Worm (Caenorhabditis elegans) whole organism, L4 larva: Measurements from ENCODE around the gene mpk-2.

ENCODE experiments used
- F26F4.8 ChIP-seq: fragments of 200-800 bp; sonication (Bioruptor generic); conservative IDR thresholded peaks from 2 replicates; pipeline ENCODE4 v1.3.6; 2022; ENCODE audit warnings: missing genetic modification characterization, missing compliant biosample characterization
- R02D3.7 ChIP-seq: fragments of 150-350 bp; sonication (generic microtip); optimal IDR thresholded peaks from 3 replicates; lab custom pipeline; 2014; ENCODE audit warnings: missing biosample characterization, missing genetic modification characterization
- T20F7.1 ChIP-seq: fragments of 200-800 bp; sonication (Bioruptor generic); optimal IDR thresholded peaks from 2 replicates; lab custom pipeline; 2018; ENCODE audit warnings: mild to moderate bottlenecking, missing genetic modification characterization, missing compliant biosample characterization
- Y75B8A.6 ChIP-seq: fragments of 200-800 bp; sonication (Bioruptor generic); IDR thresholded peaks from 2 replicates; pipeline ENCODE4 v1.3.6; 2022; ENCODE audit warnings: missing genetic modification reagents, missing genetic modification characterization, missing compliant biosample characterization
- ZK337.2 ChIP-seq: fragments of 200-800 bp; sonication (Bioruptor generic); IDR thresholded peaks from 2 replicates; pipeline ENCODE4 v1.3.6; 2022; ENCODE audit warnings: missing genetic modification reagents, missing genetic modification characterization, missing compliant biosample characterization
- aha-1 ChIP-seq: fragments of 150-350 bp; peaks from one replicate; lab custom pipeline; 2014; ENCODE audit warnings: missing biosample characterization, missing genetic modification characterization
- arid-1 ChIP-seq: fragments of 200-800 bp; sonication (Bioruptor generic); conservative IDR thresholded peaks from 2 replicates; pipeline ENCODE4 v1.3.6; 2022; ENCODE audit warnings: missing genetic modification reagents, missing genetic modification characterization, missing compliant biosample characterization
- ceh-28 ChIP-seq: fragments of 150-350 bp; optimal IDR thresholded peaks from 2 replicates; lab custom pipeline; 2014; ENCODE audit warnings: missing biosample characterization, missing genetic modification reagents, missing genetic modification characterization
- ceh-32 ChIP-seq: sonication (generic microtip); optimal IDR thresholded peaks from 2 replicates; lab custom pipeline; 2016; ENCODE audit warnings: mild to moderate bottlenecking, missing genetic modification characterization, missing compliant biosample characterization; ENCODE audit not compliant: poor library complexity
- ces-1 ChIP-seq: fragments of 150-350 bp; sonication (generic microtip); optimal IDR thresholded peaks from 4 replicates; lab custom pipeline; 2014; ENCODE audit warnings: missing biosample characterization, missing genetic modification reagents, missing genetic modification characterization
- cey-2 ChIP-seq: sonication (generic microtip); optimal IDR thresholded peaks from 3 replicates; lab custom pipeline; 2017; ENCODE audit warnings: missing genetic modification characterization, mild to moderate bottlenecking, missing compliant biosample characterization, antibody characterized with exemption, borderline replicate concordance; ENCODE audit not compliant: insufficient read depth
- daf-12 ChIP-seq: fragments of 150-350 bp; optimal IDR thresholded peaks from 2 replicates; lab custom pipeline; 2014; ENCODE audit warnings: missing biosample characterization, missing genetic modification reagents, missing genetic modification characterization
- daf-16 ChIP-seq, 3 experiments: sonication (generic microtip); optimal IDR thresholded peaks; 2 replicates each; lab custom pipeline; 2016 to 2017; ENCODE audit warnings: missing genetic modification characterization in 3 of 3, missing genetic modification reagents in 3 of 3, mild to moderate bottlenecking in 2 of 3, missing compliant biosample characterization in 2 of 3, missing biosample characterization in 1 of 3, moderate library complexity in 1 of 3
- daf-8 ChIP-seq: fragments of 200-800 bp; sonication (Bioruptor generic); IDR thresholded peaks from 2 replicates; pipeline ENCODE4 v1.3.6; 2022; ENCODE audit warnings: missing genetic modification characterization, missing compliant biosample characterization
- dmd-6 ChIP-seq: fragments of 200-800 bp; sonication (Bioruptor generic); IDR thresholded peaks from 2 replicates; pipeline ENCODE4 v1.3.6; 2022; ENCODE audit warnings: missing genetic modification reagents, missing genetic modification characterization, missing compliant biosample characterization
- dpl-1 ChIP-seq: fragments of 150-350 bp; optimal IDR thresholded peaks from 2 replicates; lab custom pipeline; 2014; ENCODE audit warnings: missing biosample characterization, missing genetic modification reagents, missing genetic modification characterization
- dve-1 ChIP-seq: sonication (generic microtip); optimal IDR thresholded peaks from 2 replicates; lab custom pipeline; 2017; ENCODE audit warnings: antibody characterized with exemption, mild to moderate bottlenecking, missing genetic modification characterization, missing compliant biosample characterization; ENCODE audit not compliant: insufficient read depth
- hif-1 ChIP-seq, 2 experiments: sonication (generic microtip); optimal IDR thresholded peaks; 2 replicates each; lab custom pipeline; 2016 to 2017; ENCODE audit warnings: missing compliant biosample characterization in 2 of 2, missing genetic modification characterization in 2 of 2, missing genetic modification reagents in 2 of 2, missing genotype in 2 of 2, mild to moderate bottlenecking in 1 of 2
- hlh-30 ChIP-seq: sonication (generic microtip); optimal IDR thresholded peaks from 2 replicates; lab custom pipeline; 2017; ENCODE audit warnings: antibody characterized with exemption, mild to moderate bottlenecking, missing genetic modification characterization, missing compliant biosample characterization; ENCODE audit not compliant: insufficient read depth
- hmg-1.1 ChIP-seq: fragments of 200-800 bp; sonication (Bioruptor generic); IDR thresholded peaks from 2 replicates; pipeline ENCODE4 v1.3.6; 2022; ENCODE audit warnings: missing genetic modification reagents, missing genetic modification characterization, missing compliant biosample characterization
- lim-7 ChIP-seq: fragments of 200-800 bp; sonication (Bioruptor generic); IDR thresholded peaks from 2 replicates; pipeline ENCODE4 v1.3.6; 2022; ENCODE audit warnings: missing genetic modification characterization, missing compliant biosample characterization
- lin-15B ChIP-seq: fragments of 150-350 bp; sonication (generic microtip); optimal IDR thresholded peaks from 3 replicates; lab custom pipeline; 2014; ENCODE audit warnings: missing biosample characterization, missing genetic modification characterization
- lir-3 ChIP-seq: sonication (generic microtip); optimal IDR thresholded peaks from 2 replicates; lab custom pipeline; 2016; ENCODE audit warnings: mild to moderate bottlenecking, missing genetic modification characterization, missing compliant biosample characterization
- lsy-2 ChIP-seq, 2 experiments: fragments of 150-350 bp in 1 of 2; sonication (generic microtip) in 1 of 2; optimal IDR thresholded peaks; 2 replicates each; lab custom pipeline; 2014 to 2017; ENCODE audit warnings: missing biosample characterization in 2 of 2, missing genetic modification characterization in 2 of 2
- madf-5 ChIP-seq, 2 experiments: fragments of 200-800 bp; sonication (Bioruptor generic); IDR thresholded peaks; 2 replicates each; pipeline ENCODE4 v1.3.6; 2022; ENCODE audit warnings: missing compliant biosample characterization in 2 of 2, missing genetic modification characterization in 2 of 2
- madf-9 ChIP-seq: fragments of 200-800 bp; sonication (Bioruptor generic); conservative IDR thresholded peaks from 2 replicates; pipeline ENCODE4 v1.3.6; 2022; ENCODE audit warnings: missing genetic modification reagents, missing genetic modification characterization, missing compliant biosample characterization
- mdt-29 ChIP-seq: fragments of 200-800 bp; sonication (Bioruptor generic); IDR thresholded peaks from 2 replicates; pipeline ENCODE4 v1.3.6; 2022; ENCODE audit warnings: missing genetic modification reagents, missing genetic modification characterization, missing compliant biosample characterization
- mes-2 ChIP-seq: sonication (generic microtip); optimal IDR thresholded peaks from 2 replicates; lab custom pipeline; 2016; ENCODE audit warnings: missing genotype, mild to moderate bottlenecking, missing genetic modification characterization, missing compliant biosample characterization; ENCODE audit not compliant: poor library complexity, severe bottlenecking
- nhr-10 ChIP-seq: fragments of 150-350 bp; optimal IDR thresholded peaks from 2 replicates; lab custom pipeline; 2014; ENCODE audit warnings: missing biosample characterization, missing genetic modification characterization
- nhr-102 ChIP-seq: sonication (generic microtip); optimal IDR thresholded peaks from 2 replicates; lab custom pipeline; 2016; ENCODE audit warnings: mild to moderate bottlenecking, missing genetic modification characterization, moderate library complexity, missing compliant biosample characterization
- nhr-25 ChIP-seq: sonication (generic microtip); optimal IDR thresholded peaks from 2 replicates; lab custom pipeline; 2017; ENCODE audit warnings: missing genetic modification characterization, mild to moderate bottlenecking, missing compliant biosample characterization, antibody characterized with exemption, moderate library complexity, borderline replicate concordance; ENCODE audit not compliant: insufficient read depth
- nhr-28 ChIP-seq: fragments of 150-350 bp; optimal IDR thresholded peaks from 2 replicates; lab custom pipeline; 2014; ENCODE audit warnings: missing biosample characterization, missing genetic modification characterization
- nhr-41 ChIP-seq: fragments of 200-800 bp; sonication (Bioruptor generic); IDR thresholded peaks from 2 replicates; pipeline ENCODE4 v1.3.6; 2022; ENCODE audit warnings: missing genetic modification reagents, missing genetic modification characterization, missing compliant biosample characterization
- nhr-42 ChIP-seq: fragments of 200-800 bp; sonication (Bioruptor generic); IDR thresholded peaks from 2 replicates; pipeline ENCODE4 v1.3.6; 2022; ENCODE audit warnings: missing genetic modification characterization, missing compliant biosample characterization
- nhr-6 ChIP-seq: fragments of 150-350 bp; optimal IDR thresholded peaks from 2 replicates; lab custom pipeline; 2014; ENCODE audit warnings: missing biosample characterization, missing genetic modification characterization
- pqm-1 ChIP-seq: sonication (generic microtip); optimal IDR thresholded peaks from 2 replicates; lab custom pipeline; 2017; ENCODE audit warnings: missing biosample characterization, missing genetic modification characterization
- saeg-2 ChIP-seq: fragments of 200-800 bp; sonication (Bioruptor generic); IDR thresholded peaks from 2 replicates; pipeline ENCODE4 v1.3.6; 2022; ENCODE audit warnings: missing genetic modification reagents, missing genetic modification characterization, missing compliant biosample characterization
- sdz-12 ChIP-seq: fragments of 200-800 bp; sonication (Bioruptor generic); optimal IDR thresholded peaks from 2 replicates; lab custom pipeline; 2018; ENCODE audit warnings: mild to moderate bottlenecking, missing genetic modification characterization, missing compliant biosample characterization
- set-16 ChIP-seq: fragments of 200-800 bp; sonication (Bioruptor generic); IDR thresholded peaks from 2 replicates; pipeline ENCODE4 v1.3.6; 2022; ENCODE audit warnings: missing genetic modification reagents, missing genetic modification characterization, missing compliant biosample characterization
- unc-62 ChIP-seq, 3 experiments: fragments of 150-350 bp in 1 of 3; sonication (generic microtip); optimal IDR thresholded peaks in 2 of 3; peaks in 1 of 3; 1 replicate in 1 of 3; 2 replicates in 2 of 3; lab custom pipeline; 2014 to 2017; ENCODE audit warnings: missing biosample characterization in 3 of 3, missing genetic modification characterization in 3 of 3, missing genetic modification reagents in 3 of 3, missing genotype in 1 of 3
- vab-7 ChIP-seq: fragments of 200-800 bp; sonication (Bioruptor generic); IDR thresholded peaks from 2 replicates; pipeline ENCODE4 v1.3.6; 2022; ENCODE audit warnings: missing genetic modification reagents, missing genetic modification characterization, missing compliant biosample characterization
- zag-1 ChIP-seq: fragments of 150-350 bp; optimal IDR thresholded peaks from 2 replicates; lab custom pipeline; 2014; ENCODE audit warnings: missing biosample characterization, missing genetic modification characterization

The mpk-2 gene

ce11 chrII:5084225-5084624 lies 19.7 kb upstream of the mpk-2 start:
- TF ChIP-seq dmd-6 (GFP tag; lab: Robert Waterston, UW): peak; percentile 25; the same call in 1 of the 2 replicates
- peak; percentile 39 for TF ChIP-seq nhr-28 (tag; lab: Kevin White, UChicago)
- no peak for TF ChIP-seq lsy-2 (tag; optimal IDR thresholded peaks at IDR 0.05; lab: Kevin White, UChicago)

ce11 chrII:5085450-5085849 lies 18.5 kb upstream of the mpk-2 start, which contains the start of gene txt-9:
txt-9 (plus strand) TSS chrII:5085785.
- TF ChIP-seq arid-1 (GFP tag; lab: Robert Waterston, UW) (no peak), ceh-28 (tag; lab: Kevin White, UChicago) (no peak), nhr-28 (tag; lab: Kevin White, UChicago) (peak; percentile 38), hif-1 (tag; optimal IDR thresholded peaks at IDR 0.05; lab: Kevin White, UChicago) (no peak), hlh-30 (tag; lab: Kevin White, UChicago) (peak; percentile 17), unc-62 (GFP tag; optimal IDR thresholded peaks at IDR 0.05 in 1 of 2; lab: Kevin White, UChicago) (peak in 1 of 2 experiments; percentile 77), unc-62 (tag; optimal IDR thresholded peaks at IDR 0.05; lab: Kevin White, UChicago) (no peak), nhr-41 (GFP tag; lab: Robert Waterston, UW) (no peak), daf-8 (GFP tag; lab: Robert Waterston, UW) (no peak), daf-16 (GFP tag; optimal IDR thresholded peaks at IDR 0.05; lab: Kevin White, UChicago) (no peak), daf-16 (tag; optimal IDR thresholded peaks at IDR 0.05; lab: Kevin White, UChicago) (peak; percentile 1), aha-1 (tag; lab: Kevin White, UChicago) (peak; percentile 92), zag-1 (no peak), nhr-10 (no peak), madf-5 (GFP tag; IDR thresholded peaks at IDR 0.05; lab: Robert Waterston, UW) (no peak), vab-7 (GFP tag; lab: Robert Waterston, UW) (no peak), ZK337.2 (GFP tag; lab: Robert Waterston, UW) (no peak), nhr-102 (tag; lab: Kevin White, UChicago) (no peak), lim-7 (no peak), Y75B8A.6 (GFP tag; lab: Robert Waterston, UW) (no peak), lir-3 (tag; lab: Kevin White, UChicago) (no peak)

ce11 chrII:5086143-5086542 lies 17.8 kb upstream of the mpk-2 start:
- TF ChIP-seq lin-15B (tag; lab: Kevin White, UChicago): no peak
- no peak for TF ChIP-seq mdt-29 (GFP tag; lab: Robert Waterston, UW)
- TF ChIP-seq dpl-1: no peak
- TF ChIP-seq vab-7 (GFP tag; lab: Robert Waterston, UW): no peak
- no peak for TF ChIP-seq ces-1 (GFP tag; lab: Kevin White, UChicago)
- TF ChIP-seq sdz-12 (GFP tag; lab: Kevin White, UChicago): no peak
- no peak for TF ChIP-seq lsy-2 (tag; optimal IDR thresholded peaks at IDR 0.05; lab: Kevin White, UChicago)
- TF ChIP-seq nhr-41 (GFP tag; lab: Robert Waterston, UW): no peak
- TF ChIP-seq daf-12 (tag; lab: Kevin White, UChicago): no peak
- no peak for TF ChIP-seq madf-9 (GFP tag; lab: Robert Waterston, UW)
- TF ChIP-seq arid-1 (GFP tag; lab: Robert Waterston, UW): no peak
- no peak for TF ChIP-seq daf-8 (GFP tag; lab: Robert Waterston, UW)
- TF ChIP-seq hmg-1.1 (GFP tag; lab: Robert Waterston, UW): no peak
- no peak for TF ChIP-seq cey-2 (tag; lab: Kevin White, UChicago)
- TF ChIP-seq ceh-28 (tag; lab: Kevin White, UChicago): no peak
- no peak for TF ChIP-seq zag-1
- TF ChIP-seq nhr-25 (tag; lab: Kevin White, UChicago): no peak
- TF ChIP-seq mes-2 (tag; lab: Kevin White, UChicago): peak; percentile 25
- TF ChIP-seq nhr-102 (tag; lab: Kevin White, UChicago): no peak
- peak; percentile 19 for TF ChIP-seq pqm-1 (tag; lab: Kevin White, UChicago)
- no peak for TF ChIP-seq ZK337.2 (GFP tag; lab: Robert Waterston, UW)
- no peak for TF ChIP-seq ceh-32 (tag; lab: Kevin White, UChicago)
- no peak for TF ChIP-seq F26F4.8 (GFP tag; lab: Robert Waterston, UW)
- TF ChIP-seq set-16 (GFP tag; lab: Robert Waterston, UW): no peak
- no peak for TF ChIP-seq T20F7.1 (GFP tag; lab: Kevin White, UChicago)
- no peak for TF ChIP-seq nhr-6
- TF ChIP-seq nhr-28 (tag; lab: Kevin White, UChicago): peak; percentile 15
- no peak for TF ChIP-seq nhr-42 (GFP tag; lab: Robert Waterston, UW)
- TF ChIP-seq dve-1 (tag; lab: Kevin White, UChicago): peak; percentile 33
- TF ChIP-seq saeg-2 (GFP tag; lab: Robert Waterston, UW): no peak
- TF ChIP-seq hlh-30 (tag; lab: Kevin White, UChicago): no peak
- TF ChIP-seq aha-1 (tag; lab: Kevin White, UChicago): peak; percentile 64
- no peak; the same call in 1 of the 2 replicates for TF ChIP-seq dmd-6 (GFP tag; lab: Robert Waterston, UW)
- TF ChIP-seq R02D3.7: no peak
- no peak for TF ChIP-seq daf-16 (GFP tag; optimal IDR thresholded peaks at IDR 0.05; lab: Kevin White, UChicago)
- TF ChIP-seq daf-16 (tag; optimal IDR thresholded peaks at IDR 0.05; lab: Kevin White, UChicago): peak; percentile 39
